Worm (Caenorhabditis elegans) whole organism, mixed stage, embryonic: ENCODE measurements around the gene R11D1.13.

Experiments used
- elt-3 ChIP-seq: fragments of 150-350 bp; optimal IDR thresholded peaks from 2 replicates; lab custom pipeline; 2014; ENCODE audit warnings: missing biosample characterization, missing genetic modification characterization
- nhr-237 ChIP-seq: fragments of 150-350 bp; optimal IDR thresholded peaks from 2 replicates; lab custom pipeline; 2014; ENCODE audit warnings: missing biosample characterization, missing genetic modification characterization
- unc-62 ChIP-seq: fragments of 150-350 bp; optimal IDR thresholded peaks from 2 replicates; lab custom pipeline; 2014; ENCODE audit warnings: missing biosample characterization, missing genetic modification reagents, missing genetic modification characterization

DNA sequence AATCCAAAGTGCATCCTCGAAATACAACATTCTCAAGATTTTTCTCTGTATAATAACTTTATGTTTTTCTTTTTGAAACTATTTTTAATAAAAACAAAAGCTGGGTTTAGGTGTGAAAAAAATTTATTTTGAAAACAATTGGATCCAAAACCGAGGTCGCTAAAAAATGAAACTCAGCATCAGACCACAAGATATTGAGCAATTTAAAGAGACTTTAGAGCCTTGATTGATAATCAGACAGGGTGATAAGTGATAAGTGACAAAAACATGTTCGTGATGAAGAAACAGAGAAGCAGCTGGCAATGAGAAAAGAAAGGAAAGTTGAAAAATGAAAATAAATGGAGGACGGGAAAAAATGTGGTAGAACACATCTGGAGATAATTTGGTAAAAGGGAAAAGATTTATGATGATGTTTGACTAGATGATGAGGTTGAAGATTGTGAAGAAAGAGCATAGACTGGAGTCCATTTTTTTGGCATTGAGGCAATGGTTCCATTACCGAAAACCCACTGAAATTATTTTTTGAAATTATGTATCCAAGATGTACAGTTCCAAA, 24.6 kb downstream of the R11D1.13 start, which contains the start of gene C15C8.6:
- TF ChIP-seq nhr-237: no peak
- TF ChIP-seq elt-3 (tag; lab: Kevin White, UChicago): no peak
- TF ChIP-seq unc-62 (GFP tag; lab: Kevin White, UChicago): no peak
